Worm (Caenorhabditis elegans) whole organism, mixed stage, embryonic: Measurements from ENCODE around the gene K11D12.14.

Experiments used
- blmp-1 ChIP-seq: fragments of 150-350 bp; optimal IDR thresholded peaks from 2 replicates; lab custom pipeline; 2014; ENCODE audit warnings: missing biosample characterization, missing genetic modification characterization
- mep-1 ChIP-seq: fragments of 150-350 bp; optimal IDR thresholded peaks from 2 replicates; lab custom pipeline; 2017; ENCODE audit warnings: missing biosample characterization, missing genetic modification reagents, missing genetic modification characterization, inconsistent platforms
- nhr-28 ChIP-seq: fragments of 150-350 bp; optimal IDR thresholded peaks from 2 replicates; lab custom pipeline; 2014; ENCODE audit warnings: missing biosample characterization, missing genetic modification characterization
- unc-39 ChIP-seq: fragments of 150-350 bp; optimal IDR thresholded peaks from 2 replicates; lab custom pipeline; 2014; ENCODE audit warnings: missing biosample characterization, missing genetic modification characterization

ce11 chrV:5018067-5018466 lies 31.4 kb upstream of the K11D12.14 start:
- no peak for TF ChIP-seq blmp-1 (tag; lab: Kevin White, UChicago)
- TF ChIP-seq nhr-28 (tag; lab: Kevin White, UChicago): no peak
- TF ChIP-seq mep-1 (tag; lab: Kevin White, UChicago): no peak
- TF ChIP-seq unc-39 (tag; lab: Kevin White, UChicago): no peak
